Worm (Caenorhabditis elegans) whole organism, midembryonic: Measurements from ENCODE around the gene Y39A1A.31.

Source experiments
- T22C8.4 ChIP-seq: fragments of 200-800 bp; sonication (Bioruptor generic); IDR thresholded peaks from 2 replicates; pipeline ENCODE4 v1.3.6; 2022; ENCODE audit warnings: missing genetic modification characterization, missing compliant biosample characterization
- cog-1 ChIP-seq: sonication (generic microtip); optimal IDR thresholded peaks from 2 replicates; lab custom pipeline; 2016; ENCODE audit warnings: missing genetic modification characterization, missing compliant biosample characterization
- flt-1 ChIP-seq: fragments of 200-800 bp; sonication (Bioruptor generic); IDR thresholded peaks from 2 replicates; pipeline ENCODE4 v1.3.6; 2022; ENCODE audit warnings: missing genetic modification characterization, missing compliant biosample characterization
- klf-2 ChIP-seq: fragments of 200-800 bp; sonication (Bioruptor generic); conservative IDR thresholded peaks from 2 replicates; pipeline ENCODE4 v1.3.6; 2022; ENCODE audit warnings: missing genetic modification reagents, missing genetic modification characterization, missing compliant biosample characterization
- med-1 ChIP-seq: sonication (generic microtip); optimal IDR thresholded peaks from 2 replicates; lab custom pipeline; 2017; ENCODE audit warnings: missing genetic modification characterization, mild to moderate bottlenecking, missing compliant biosample characterization, antibody characterized with exemption, missing genetic modification reagents; ENCODE audit not compliant: insufficient read depth
- ref-1 ChIP-seq: fragments of 200-800 bp; sonication (Bioruptor generic); conservative IDR thresholded peaks from 2 replicates; pipeline ENCODE4 v1.3.6; 2022; ENCODE audit warnings: missing genetic modification reagents, missing genetic modification characterization, missing compliant biosample characterization
- tab-1 ChIP-seq: fragments of 200-800 bp; sonication (Bioruptor generic); IDR thresholded peaks from 2 replicates; pipeline ENCODE4 v1.3.6; 2022; ENCODE audit warnings: missing genetic modification characterization, missing compliant biosample characterization
- ztf-23 ChIP-seq: fragments of 200-800 bp; sonication (Bioruptor generic); IDR thresholded peaks from 2 replicates; pipeline ENCODE4 v1.3.6; 2022; ENCODE audit warnings: missing genetic modification reagents, missing genetic modification characterization, missing compliant biosample characterization
- ztf-29 ChIP-seq: fragments of 200-800 bp; sonication (Bioruptor generic); IDR thresholded peaks from 2 replicates; pipeline ENCODE4 v1.3.6; 2022; ENCODE audit warnings: missing genetic modification reagents, missing genetic modification characterization, missing compliant biosample characterization

The Y39A1A.31 gene

ce11 chrIII:10649219-10649618 lies 39.7 kb downstream of the Y39A1A.31 start, which contains the start of gene emg-1:
TSS of gene emg-1 (plus strand) at chrIII:10649519.
- TF ChIP-seq tab-1 (no peak), ztf-29 (no peak), ref-1 (GFP tag; lab: Robert Waterston, UW) (no peak), T22C8.4 (GFP tag; lab: Robert Waterston, UW) (no peak), med-1 (GFP tag; lab: Kevin White, UChicago) (no peak), klf-2 (GFP tag; lab: Robert Waterston, UW) (no peak), cog-1 (tag; lab: Kevin White, UChicago) (no peak), flt-1 (GFP tag; lab: Robert Waterston, UW) (no peak), ztf-23 (GFP tag; lab: Robert Waterston, UW) (no peak)

DNA sequence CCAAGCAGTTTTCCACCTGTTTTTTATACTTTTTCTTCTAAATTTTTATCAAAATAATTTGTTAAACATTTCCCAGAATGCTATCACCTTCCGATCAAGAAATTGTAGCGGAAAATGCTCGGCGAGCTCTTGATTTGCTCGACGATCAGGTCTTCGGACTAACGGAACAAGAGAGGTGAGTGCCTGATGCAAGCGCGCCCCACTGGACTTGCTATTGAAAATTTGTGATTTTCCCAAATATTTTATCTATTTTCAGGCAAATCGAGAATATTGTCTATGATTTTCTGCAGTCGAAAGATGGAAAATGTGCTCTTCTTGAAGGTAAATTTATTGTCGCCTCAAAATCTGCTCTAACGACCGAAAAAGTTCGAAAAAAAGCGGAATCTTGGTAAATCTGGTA lies 42.9 kb downstream of the Y39A1A.31 start, which contains the start of gene orc-4:
orc-4 (plus strand) TSS at position 77 of the 400 bp plus-strand sequence.
- TF ChIP-seq klf-2 (GFP tag; lab: Robert Waterston, UW), result no peak
- TF ChIP-seq tab-1, result no peak
- no peak for TF ChIP-seq T22C8.4 (GFP tag; lab: Robert Waterston, UW)
- TF ChIP-seq cog-1 (tag; lab: Kevin White, UChicago), result no peak
- no peak for TF ChIP-seq ref-1 (GFP tag; lab: Robert Waterston, UW)
- no peak for TF ChIP-seq ztf-23 (GFP tag; lab: Robert Waterston, UW)

DNA sequence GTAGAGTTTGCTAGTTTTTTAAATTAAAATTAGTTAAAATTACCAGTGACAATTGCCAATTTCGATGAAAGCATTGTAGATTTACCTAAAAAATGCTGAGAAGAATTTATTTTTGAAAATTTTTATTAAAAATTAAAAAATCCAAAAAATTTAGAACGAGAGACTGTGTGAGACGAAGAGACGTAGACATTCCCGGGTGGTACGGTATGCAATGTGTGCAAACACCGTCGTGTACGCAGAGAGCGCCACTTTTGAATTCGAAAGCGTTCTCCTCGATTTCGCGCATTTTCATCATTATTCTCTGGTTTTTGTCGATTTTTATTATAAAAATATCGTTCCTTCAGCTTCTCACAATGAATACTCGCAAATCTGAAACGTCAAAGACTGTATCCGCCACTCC lies 46.2 kb downstream of the Y39A1A.31 start, which contains the start of the genes dhs-11 and orc-1:
dhs-11 (minus strand) TSS at position 85 of the 400 bp plus-strand sequence.
orc-1 (plus strand) TSS at position 349 of the 400 bp plus-strand sequence.
- no peak for TF ChIP-seq ztf-29

- TF ChIP-seq ztf-29, result no peak
- no peak for TF ChIP-seq med-1 (GFP tag; lab: Kevin White, UChicago)
- TF ChIP-seq cog-1 (tag; lab: Kevin White, UChicago), result no peak
- TF ChIP-seq ref-1 (GFP tag; lab: Robert Waterston, UW), result no peak
- no peak for TF ChIP-seq ztf-23 (GFP tag; lab: Robert Waterston, UW)
- no peak for TF ChIP-seq T22C8.4 (GFP tag; lab: Robert Waterston, UW)
- no peak for TF ChIP-seq klf-2 (GFP tag; lab: Robert Waterston, UW)
- no peak for TF ChIP-seq flt-1 (GFP tag; lab: Robert Waterston, UW)
- no peak for TF ChIP-seq tab-1
Observed at ce11 chrIII:10638339-10639021, 50.5 kb downstream of the Y39A1A.31 start, which contains the start of gene Y39A1A.27. TSS of gene Y39A1A.27 (plus strand) at chrIII:10638971.

- TF ChIP-seq ref-1 (GFP tag; lab: Robert Waterston, UW) (no peak), ztf-29 (no peak), cog-1 (tag; lab: Kevin White, UChicago) (no peak), klf-2 (GFP tag; lab: Robert Waterston, UW) (no peak), flt-1 (GFP tag; lab: Robert Waterston, UW) (no peak), tab-1 (no peak), med-1 (GFP tag; lab: Kevin White, UChicago) (no peak), T22C8.4 (GFP tag; lab: Robert Waterston, UW) (no peak), ztf-23 (GFP tag; lab: Robert Waterston, UW) (no peak)
Observed at ce11 chrIII:10637933-10638332, 51.0 kb downstream of the Y39A1A.31 start.
